Worm (Caenorhabditis elegans) whole organism, L4 larva: ENCODE results near the gene F46C3.6.

Experiments used
- F37D6.2 ChIP-seq: sonication (generic microtip); optimal IDR thresholded peaks from 2 replicates; lab custom pipeline; 2016; ENCODE audit warnings: mild to moderate bottlenecking, missing genetic modification characterization, missing compliant biosample characterization
- T26A8.4 ChIP-seq: fragments of 200-800 bp; sonication (Bioruptor generic); IDR thresholded peaks from 2 replicates; pipeline ENCODE4 v1.3.6; 2022; ENCODE audit warnings: missing genetic modification characterization, missing compliant biosample characterization
- Y105C5A.15 ChIP-seq: fragments of 200-800 bp; sonication (Bioruptor generic); IDR thresholded peaks from 2 replicates; pipeline ENCODE4 v1.3.6; 2022; ENCODE audit warnings: missing genetic modification characterization, missing compliant biosample characterization
- Y48G9A.11 ChIP-seq: fragments of 200-800 bp; sonication (Bioruptor generic); IDR thresholded peaks from 2 replicates; pipeline ENCODE4 v1.3.6; 2022; ENCODE audit warnings: missing genetic modification reagents, missing genetic modification characterization, missing compliant biosample characterization
- aha-1 ChIP-seq: fragments of 150-350 bp; peaks from one replicate; lab custom pipeline; 2014; ENCODE audit warnings: missing biosample characterization, missing genetic modification characterization
- attf-4 ChIP-seq: sonication (generic microtip); optimal IDR thresholded peaks from 3 replicates; lab custom pipeline; 2017; ENCODE audit warnings: missing biosample characterization, missing genetic modification characterization
- cey-2 ChIP-seq: sonication (generic microtip); optimal IDR thresholded peaks from 3 replicates; lab custom pipeline; 2017; ENCODE audit warnings: missing genetic modification characterization, mild to moderate bottlenecking, missing compliant biosample characterization, antibody characterized with exemption, borderline replicate concordance; ENCODE audit not compliant: insufficient read depth
- daf-16 ChIP-seq, 3 experiments: sonication (generic microtip); optimal IDR thresholded peaks; 2 replicates each; lab custom pipeline; 2016 to 2017; ENCODE audit warnings: missing genetic modification characterization in 3 of 3, missing genetic modification reagents in 3 of 3, mild to moderate bottlenecking in 2 of 3, missing compliant biosample characterization in 2 of 3, missing biosample characterization in 1 of 3, moderate library complexity in 1 of 3
- dmd-6 ChIP-seq: fragments of 200-800 bp; sonication (Bioruptor generic); IDR thresholded peaks from 2 replicates; pipeline ENCODE4 v1.3.6; 2022; ENCODE audit warnings: missing genetic modification reagents, missing genetic modification characterization, missing compliant biosample characterization
- dpl-1 ChIP-seq: fragments of 150-350 bp; optimal IDR thresholded peaks from 2 replicates; lab custom pipeline; 2014; ENCODE audit warnings: missing biosample characterization, missing genetic modification reagents, missing genetic modification characterization
- dve-1 ChIP-seq: sonication (generic microtip); optimal IDR thresholded peaks from 2 replicates; lab custom pipeline; 2017; ENCODE audit warnings: antibody characterized with exemption, mild to moderate bottlenecking, missing genetic modification characterization, missing compliant biosample characterization; ENCODE audit not compliant: insufficient read depth
- egl-27 ChIP-seq: sonication (generic microtip); optimal IDR thresholded peaks from 3 replicates; lab custom pipeline; 2017; ENCODE audit warnings: missing biosample characterization, missing genetic modification reagents, missing genetic modification characterization
- egl-43 ChIP-seq: fragments of 200-800 bp; sonication (Bioruptor generic); IDR thresholded peaks from 2 replicates; pipeline ENCODE4 v1.3.6; 2022; ENCODE audit warnings: missing genetic modification reagents, missing genetic modification characterization, missing compliant biosample characterization
- fkh-10 ChIP-seq: fragments of 150-350 bp; optimal IDR thresholded peaks from 2 replicates; lab custom pipeline; 2014; ENCODE audit warnings: missing biosample characterization, missing genetic modification reagents, missing genetic modification characterization
- hif-1 ChIP-seq, 2 experiments: sonication (generic microtip); optimal IDR thresholded peaks; 2 replicates each; lab custom pipeline; 2016 to 2017; ENCODE audit warnings: missing compliant biosample characterization in 2 of 2, missing genetic modification characterization in 2 of 2, missing genetic modification reagents in 2 of 2, missing genotype in 2 of 2, mild to moderate bottlenecking in 1 of 2
- hlh-11 ChIP-seq: fragments of 200-800 bp; sonication (Bioruptor generic); optimal IDR thresholded peaks from 2 replicates; lab custom pipeline; 2018; ENCODE audit warnings: mild to moderate bottlenecking, missing genetic modification characterization, missing compliant biosample characterization
- hmg-1.1 ChIP-seq: fragments of 200-800 bp; sonication (Bioruptor generic); IDR thresholded peaks from 2 replicates; pipeline ENCODE4 v1.3.6; 2022; ENCODE audit warnings: missing genetic modification reagents, missing genetic modification characterization, missing compliant biosample characterization
- jun-1 ChIP-seq: fragments of 150-350 bp; optimal IDR thresholded peaks from 2 replicates; lab custom pipeline; 2014; ENCODE audit warnings: missing biosample characterization, missing genetic modification reagents, missing genetic modification characterization
- lin-1 ChIP-seq: fragments of 200-800 bp; sonication (Bioruptor generic); IDR thresholded peaks from 2 replicates; pipeline ENCODE4 v1.3.6; 2022; ENCODE audit warnings: missing genetic modification reagents, missing genetic modification characterization, missing compliant biosample characterization
- lin-13 ChIP-seq: fragments of 150-350 bp; optimal IDR thresholded peaks from 2 replicates; lab custom pipeline; 2014; ENCODE audit warnings: missing biosample characterization, missing genetic modification reagents, missing genetic modification characterization
- lin-38 ChIP-seq: fragments of 200-800 bp; sonication (Bioruptor generic); IDR thresholded peaks from 2 replicates; pipeline ENCODE4 v1.3.6; 2022; ENCODE audit warnings: missing genetic modification reagents, missing genetic modification characterization, missing compliant biosample characterization
- madf-9 ChIP-seq: fragments of 200-800 bp; sonication (Bioruptor generic); conservative IDR thresholded peaks from 2 replicates; pipeline ENCODE4 v1.3.6; 2022; ENCODE audit warnings: missing genetic modification reagents, missing genetic modification characterization, missing compliant biosample characterization
- mdl-1 ChIP-seq, 2 experiments: fragments of 150-350 bp in 1 of 2; sonication (generic microtip) in 1 of 2; optimal IDR thresholded peaks; 2 replicates each; lab custom pipeline; 2014 to 2017; ENCODE audit warnings: missing biosample characterization in 2 of 2, missing genetic modification characterization in 2 of 2
- mes-2 ChIP-seq: sonication (generic microtip); optimal IDR thresholded peaks from 2 replicates; lab custom pipeline; 2016; ENCODE audit warnings: missing genotype, mild to moderate bottlenecking, missing genetic modification characterization, missing compliant biosample characterization; ENCODE audit not compliant: poor library complexity, severe bottlenecking
- mxl-3 ChIP-seq: fragments of 200-800 bp; sonication (Bioruptor generic); optimal IDR thresholded peaks from 2 replicates; lab custom pipeline; 2018; ENCODE audit warnings: mild to moderate bottlenecking, missing genetic modification characterization, missing compliant biosample characterization
- nhr-102 ChIP-seq: sonication (generic microtip); optimal IDR thresholded peaks from 2 replicates; lab custom pipeline; 2016; ENCODE audit warnings: mild to moderate bottlenecking, missing genetic modification characterization, moderate library complexity, missing compliant biosample characterization
- nhr-237 ChIP-seq: sonication (generic microtip); optimal IDR thresholded peaks from 2 replicates; lab custom pipeline; 2017; ENCODE audit warnings: missing biosample characterization, missing genetic modification characterization
- nhr-28 ChIP-seq: fragments of 150-350 bp; optimal IDR thresholded peaks from 2 replicates; lab custom pipeline; 2014; ENCODE audit warnings: missing biosample characterization, missing genetic modification characterization
- nhr-41 ChIP-seq: fragments of 200-800 bp; sonication (Bioruptor generic); IDR thresholded peaks from 2 replicates; pipeline ENCODE4 v1.3.6; 2022; ENCODE audit warnings: missing genetic modification reagents, missing genetic modification characterization, missing compliant biosample characterization
- nhr-42 ChIP-seq: fragments of 200-800 bp; sonication (Bioruptor generic); IDR thresholded peaks from 2 replicates; pipeline ENCODE4 v1.3.6; 2022; ENCODE audit warnings: missing genetic modification characterization, missing compliant biosample characterization
- nhr-48 ChIP-seq: sonication (generic microtip); optimal IDR thresholded peaks from 2 replicates; lab custom pipeline; 2016; ENCODE audit warnings: mild to moderate bottlenecking, missing genetic modification characterization, missing compliant biosample characterization
- nhr-76 ChIP-seq: fragments of 150-350 bp; optimal IDR thresholded peaks from 2 replicates; lab custom pipeline; 2014; ENCODE audit warnings: missing biosample characterization, missing genetic modification characterization
- pha-4 ChIP-seq, 2 experiments: fragments of 150-350 bp in 1 of 2; fragments of 200-800 bp in 1 of 2; sonication (Bioruptor generic) in 1 of 2; IDR thresholded peaks in 1 of 2; optimal IDR thresholded peaks in 1 of 2; 2 replicates each; pipeline versions ENCODE4 v1.3.6 to Lab custom; 2014 to 2022; ENCODE audit warnings: missing genetic modification characterization in 2 of 2, missing genetic modification reagents in 2 of 2, missing biosample characterization in 1 of 2, missing compliant biosample characterization in 1 of 2
- php-3 ChIP-seq: fragments of 200-800 bp; sonication (Bioruptor generic); IDR thresholded peaks from 2 replicates; pipeline ENCODE4 v1.3.6; 2022; ENCODE audit warnings: missing genetic modification reagents, missing genetic modification characterization, missing compliant biosample characterization
- pqm-1 ChIP-seq: sonication (generic microtip); optimal IDR thresholded peaks from 2 replicates; lab custom pipeline; 2017; ENCODE audit warnings: missing biosample characterization, missing genetic modification characterization
- rbr-2 ChIP-seq: sonication (generic microtip); optimal IDR thresholded peaks from 2 replicates; lab custom pipeline; 2016; ENCODE audit warnings: missing genotype, missing genetic modification characterization, missing compliant biosample characterization
- saeg-2 ChIP-seq: fragments of 200-800 bp; sonication (Bioruptor generic); IDR thresholded peaks from 2 replicates; pipeline ENCODE4 v1.3.6; 2022; ENCODE audit warnings: missing genetic modification reagents, missing genetic modification characterization, missing compliant biosample characterization
- set-16 ChIP-seq: fragments of 200-800 bp; sonication (Bioruptor generic); IDR thresholded peaks from 2 replicates; pipeline ENCODE4 v1.3.6; 2022; ENCODE audit warnings: missing genetic modification reagents, missing genetic modification characterization, missing compliant biosample characterization
- spr-1 ChIP-seq: sonication (generic microtip); optimal IDR thresholded peaks from 2 replicates; lab custom pipeline; 2016; ENCODE audit warnings: mild to moderate bottlenecking, missing genetic modification characterization, missing compliant biosample characterization
- spr-3 ChIP-seq: fragments of 200-800 bp; sonication (Bioruptor generic); optimal IDR thresholded peaks from 2 replicates; lab custom pipeline; 2018; ENCODE audit warnings: mild to moderate bottlenecking, missing genetic modification characterization, missing compliant biosample characterization
- tag-97 ChIP-seq: fragments of 200-800 bp; sonication (Bioruptor generic); IDR thresholded peaks from 2 replicates; pipeline ENCODE4 v1.3.6; 2022; ENCODE audit warnings: missing genetic modification characterization, missing compliant biosample characterization
- tra-1 ChIP-seq: fragments of 200-800 bp; sonication (Bioruptor generic); IDR thresholded peaks from 2 replicates; pipeline ENCODE4 v1.3.6; 2022; ENCODE audit warnings: missing genetic modification reagents, missing genetic modification characterization, missing compliant biosample characterization

Gene F46C3.6

DNA sequence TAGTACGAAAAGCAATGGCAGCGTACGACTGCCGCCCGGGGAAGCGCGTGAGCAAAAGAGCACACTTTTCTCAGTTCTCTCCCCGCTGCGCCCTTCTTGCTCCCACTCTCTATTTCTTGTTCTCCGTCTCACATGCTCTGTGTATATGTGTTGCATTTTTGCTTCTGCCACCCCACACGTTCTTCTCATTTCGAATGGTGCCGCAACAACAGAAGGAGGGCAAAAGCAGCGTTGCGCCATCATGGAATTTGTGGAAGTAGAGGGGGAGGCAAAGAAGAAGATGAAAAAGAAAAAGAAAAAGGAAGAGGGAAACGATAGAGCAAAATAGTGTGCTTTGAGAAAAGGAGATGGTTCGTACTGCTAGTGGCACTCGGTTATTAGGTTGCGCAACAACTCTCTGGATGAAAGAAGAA is 47.5 kb upstream of the F46C3.6 start (continued):
- TF ChIP-seq lin-13 (GFP tag; lab: Kevin White, UChicago) (peak; percentile 35), nhr-237 (tag; lab: Kevin White, UChicago) (no peak), saeg-2 (GFP tag; lab: Robert Waterston, UW) (0 out of 2 replicates have a peak, but pooled peaks have one; percentile 16), cey-2 (tag; lab: Kevin White, UChicago) (no peak), tag-97 (GFP tag; lab: Robert Waterston, UW) (no peak; the same call in 1 of the 2 replicates), fkh-10 (peak; percentile 90), hmg-1.1 (peak; percentile 82), egl-27 (tag; lab: Kevin White, UChicago) (no peak), nhr-76 (tag; lab: Kevin White, UChicago) (no peak)
- TF ChIP-seq, all 104 proteins: peak for 31

DNA sequence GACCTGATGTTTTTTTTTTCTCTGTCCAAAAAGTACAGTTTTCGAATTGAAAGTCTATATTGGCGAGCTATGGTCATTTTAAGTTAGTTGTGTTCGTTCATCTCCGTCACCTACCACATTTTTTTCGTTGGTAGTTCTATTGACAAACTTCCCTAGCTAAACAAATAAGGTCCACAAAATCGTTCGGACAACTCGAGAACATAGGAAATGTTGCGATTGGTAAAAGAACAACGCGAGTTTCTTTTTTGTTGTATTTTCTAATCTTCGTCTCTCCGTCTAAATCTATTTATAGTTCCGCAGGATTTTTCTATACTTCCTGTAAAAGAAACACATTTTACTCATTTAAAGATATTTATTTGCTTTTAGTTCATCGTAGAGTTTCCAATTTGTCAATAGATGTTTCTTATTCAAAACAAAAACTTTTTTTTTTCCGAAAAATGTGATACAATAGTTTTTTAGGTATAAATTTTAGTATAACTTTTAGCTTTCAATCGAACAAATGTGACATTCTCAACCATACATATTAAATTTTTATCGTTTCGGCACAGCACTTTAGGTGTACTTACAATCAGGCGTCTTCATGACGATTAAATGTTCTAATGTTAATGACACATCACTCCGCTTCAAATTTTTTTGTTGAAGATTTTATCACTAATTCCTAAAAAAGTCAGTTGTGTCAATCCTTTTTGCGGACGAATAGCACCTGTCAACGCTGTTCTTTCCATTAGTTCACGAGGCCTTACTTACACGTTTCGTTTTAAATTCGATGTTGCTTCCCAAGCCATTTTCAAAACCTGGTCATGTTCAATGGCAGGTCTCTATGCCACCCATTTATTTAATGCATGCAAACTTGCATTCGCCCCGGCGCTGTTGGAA is 46.8 kb upstream of the F46C3.6 start:
- TF ChIP-seq mes-2 (tag; lab: Kevin White, UChicago), result peak; percentile 11
- no peak for TF ChIP-seq Y48G9A.11
- TF ChIP-seq pqm-1 (tag; lab: Kevin White, UChicago), result peak; percentile 41
- TF ChIP-seq F37D6.2 (tag; lab: Kevin White, UChicago), result no peak
- no peak for TF ChIP-seq hlh-11 (tag; lab: Kevin White, UChicago)
- peak; percentile 61 for TF ChIP-seq dmd-6 (GFP tag; lab: Robert Waterston, UW)
- TF ChIP-seq nhr-28 (tag; lab: Kevin White, UChicago), result peak; percentile 53
- TF ChIP-seq dve-1 (tag; lab: Kevin White, UChicago), result peak; percentile 22
- no peak for TF ChIP-seq pha-4 (GFP tag; IDR thresholded peaks at IDR 0.05; lab: Robert Waterston, UW)
- TF ChIP-seq pha-4 (tag; optimal IDR thresholded peaks at IDR 0.05; lab: Kevin White, UChicago), result peak; percentile 56
- peak; percentile 72 for TF ChIP-seq php-3 (GFP tag; lab: Robert Waterston, UW)

DNA sequence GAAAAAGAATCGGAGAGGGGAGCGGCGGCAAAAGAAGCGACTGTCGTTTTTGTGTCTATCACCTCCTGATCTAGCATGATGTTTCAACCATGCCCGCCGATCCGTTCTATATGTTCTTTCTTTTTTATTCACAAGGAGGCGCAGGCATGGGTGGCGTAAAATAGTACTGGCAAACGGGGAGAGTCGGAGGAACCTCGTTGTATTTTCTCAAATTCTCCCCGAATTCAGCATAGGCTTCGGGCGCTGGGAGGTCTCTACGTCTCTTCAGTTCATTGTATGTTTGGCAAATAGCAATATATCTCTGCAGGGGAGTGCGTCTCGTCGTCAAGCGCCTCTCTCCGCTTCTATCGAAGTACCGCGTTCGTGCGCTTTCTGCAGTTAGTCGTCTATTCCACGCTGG is 45.3 kb upstream of the F46C3.6 start, which contains the start of gene lin-14:
TSS of gene lin-14 (plus strand) at position 346 of the 400 bp plus-strand sequence.
- peak; percentile 91 for TF ChIP-seq mxl-3
- no peak for TF ChIP-seq nhr-42
- peak; percentile 54 for TF ChIP-seq rbr-2
- peak; percentile 44 for TF ChIP-seq mes-2 (tag; lab: Kevin White, UChicago)
- TF ChIP-seq nhr-28 (tag; lab: Kevin White, UChicago), result peak; percentile 79
- TF ChIP-seq tra-1 (GFP tag; lab: Robert Waterston, UW), result peak; percentile 64; the same call in 1 of the 2 replicates
- TF ChIP-seq Y105C5A.15 (GFP tag; lab: Robert Waterston, UW), result no peak
- 0 out of 2 replicates have a peak, but pooled peaks have one; percentile 31 for TF ChIP-seq madf-9
- peak; percentile 76 for TF ChIP-seq dve-1 (tag; lab: Kevin White, UChicago)
- peak; percentile 29 for TF ChIP-seq dpl-1 (GFP tag; lab: Kevin White, UChicago)
- TF ChIP-seq aha-1 (tag; lab: Kevin White, UChicago), result peak; percentile 91
- TF ChIP-seq spr-1 (tag; lab: Kevin White, UChicago), result peak; percentile 1
- peak; percentile 18 for TF ChIP-seq nhr-102
- TF ChIP-seq T26A8.4 (GFP tag; lab: Robert Waterston, UW), result 0 out of 2 replicates have a peak, but pooled peaks have one; percentile 45
- 0 out of 2 replicates have a peak, but pooled peaks have one; percentile 9 for TF ChIP-seq lin-1 (GFP tag; lab: Robert Waterston, UW)
- peak; percentile 45; the same call in 1 of the 2 replicates for TF ChIP-seq dmd-6 (GFP tag; lab: Robert Waterston, UW)
- 0 out of 2 replicates have a peak, but pooled peaks have one; percentile 33 for TF ChIP-seq egl-43 (GFP tag; lab: Robert Waterston, UW)
- TF ChIP-seq hif-1 (tag; optimal IDR thresholded peaks at IDR 0.05; lab: Kevin White, UChicago), result peak in 1 of 2 experiments; percentile 29
- peak in 1 of 2 experiments; percentile 27 for TF ChIP-seq daf-16 (GFP tag; optimal IDR thresholded peaks at IDR 0.05; lab: Kevin White, UChicago)
- peak; percentile 13 for TF ChIP-seq daf-16 (tag; optimal IDR thresholded peaks at IDR 0.05; lab: Kevin White, UChicago)
- TF ChIP-seq hmg-1.1, result peak; percentile 73
- TF ChIP-seq nhr-41 (GFP tag; lab: Robert Waterston, UW), result 0 out of 2 replicates have a peak, but pooled peaks have one; percentile 15
- TF ChIP-seq lin-38, result peak; percentile 16; the same call in 1 of the 2 replicates
- no peak for TF ChIP-seq saeg-2 (GFP tag; lab: Robert Waterston, UW)
- TF ChIP-seq attf-4 (tag; lab: Kevin White, UChicago), result peak; percentile 49
- peak; percentile 40; the same call in 1 of the 2 replicates for TF ChIP-seq set-16 (GFP tag; lab: Robert Waterston, UW)
- TF ChIP-seq jun-1 (tag; lab: Kevin White, UChicago), result no peak
- no peak for TF ChIP-seq spr-3 (GFP tag; lab: Kevin White, UChicago)
- TF ChIP-seq nhr-48 (tag; lab: Kevin White, UChicago), result peak; percentile 34
- TF ChIP-seq mdl-1 (tag; optimal IDR thresholded peaks at IDR 0.05; lab: Kevin White, UChicago), result peak; percentile 47 to 69
